Worm (Caenorhabditis elegans) whole organism, early embryonic: ENCODE measurements around the gene tars-1.

ENCODE experiments used
- flt-1 ChIP-seq: fragments of 200-800 bp; sonication (Bioruptor generic); IDR thresholded peaks from 2 replicates; pipeline ENCODE4 v1.3.6; 2022; ENCODE audit warnings: missing genetic modification characterization, missing compliant biosample characterization
- tbx-11 ChIP-seq: fragments of 200-800 bp; sonication (Bioruptor generic); IDR thresholded peaks from 2 replicates; pipeline ENCODE4 v1.3.6; 2022; ENCODE audit warnings: missing genetic modification characterization, missing compliant biosample characterization

- TF ChIP-seq flt-1 (GFP tag; lab: Robert Waterston, UW) (no peak), tbx-11 (GFP tag; lab: Robert Waterston, UW) (no peak)
Observed at ce11 chrII:11723904-11724303, 28.4 kb upstream of the tars-1 start, which contains the start of gene ldh-1.
